Fruit fly (Drosophila melanogaster): ENCODE data around the gene CG6621.
A peak's percentile ranks its signal among the peaks of the same experiment; 100 is the strongest.

The CG6621 gene

DNA sequence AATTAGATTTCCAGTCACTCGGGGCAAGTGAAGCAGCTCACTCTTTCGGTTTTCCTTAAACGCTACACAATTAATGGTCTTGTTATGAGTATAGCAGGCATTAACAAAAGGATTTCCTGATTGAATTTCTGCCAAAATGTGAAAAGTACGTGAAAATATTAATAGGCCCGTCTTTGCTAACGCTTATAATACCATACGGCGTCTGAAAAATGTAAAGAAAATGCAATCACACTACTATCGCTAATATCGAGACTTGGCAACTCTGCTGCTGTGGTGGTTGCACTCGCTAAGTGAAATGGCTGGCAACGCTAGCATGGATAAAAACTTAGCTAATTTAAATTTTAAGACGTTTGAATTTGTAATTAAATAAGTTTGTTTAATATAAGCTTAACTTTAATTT, at the start of gene CG6621 (continued):
- no peak for TF ChIP-seq chinmo (GFP tag; IDR thresholded peaks at IDR 0.05; ENCODE audit: partially characterized antibody)
- TF ChIP-seq pros (GFP tag; optimal IDR thresholded peaks at IDR 0.05) = no peak
- no peak for TF ChIP-seq Dip3 (GFP tag; optimal IDR thresholded peaks at IDR 0.05)
- TF ChIP-seq stwl (tag; optimal IDR thresholded peaks at IDR 0.05) = peak; percentile 99
- TF ChIP-seq shn (GFP tag; optimal IDR thresholded peaks at IDR 0.05) = no peak
- peak; percentile 24 for TF ChIP-seq CG8290 (GFP tag; optimal IDR thresholded peaks at IDR 0.05)
- TF ChIP-seq CG8290 (tag; optimal IDR thresholded peaks at IDR 0.05) = peak in 1 of 2 experiments; percentile 62
- no peak for TF ChIP-seq esg (GFP tag; conservative IDR thresholded peaks at IDR 0.05)
- no peak for TF ChIP-seq psq (GFP tag; optimal IDR thresholded peaks at IDR 0.05)
- no peak for TF ChIP-seq CG9215 (GFP tag; IDR thresholded peaks at IDR 0.05)
- no peak for TF ChIP-seq lov (optimal IDR thresholded peaks at IDR 0.05)
- TF ChIP-seq lov (GFP tag; IDR thresholded peaks at IDR 0.05) = no peak
- no peak for TF ChIP-seq lmd (GFP tag; IDR thresholded peaks at IDR 0.05)
- TF ChIP-seq sima (GFP tag; optimal IDR thresholded peaks at IDR 0.05) = no peak
- no peak for TF ChIP-seq tgo (GFP tag; IDR thresholded peaks at IDR 0.05)
- no peak; the same call in 2 of the 3 replicates for TF ChIP-seq jigr1 (GFP tag; IDR thresholded peaks at IDR 0.05)
- no peak for TF ChIP-seq Aef1 (GFP tag; IDR thresholded peaks at IDR 0.05)
- TF ChIP-seq CG2120 (GFP tag; optimal IDR thresholded peaks at IDR 0.05) = peak; percentile 61
- TF ChIP-seq HLH4C (GFP tag; IDR thresholded peaks at IDR 0.05; ENCODE audit: partially characterized antibody) = 0 out of 3 replicates have a peak, but pooled peaks have one; percentile 36
- no peak for TF ChIP-seq CG17328 (GFP tag; IDR thresholded peaks at IDR 0.05)
- TF ChIP-seq CG11560 (tag; IDR thresholded peaks at IDR 0.05) = no peak
- TF ChIP-seq pan (optimal IDR thresholded peaks at IDR 0.05) = no peak
- no peak for TF ChIP-seq pan (GFP tag; optimal IDR thresholded peaks at IDR 0.05 in 1 of 2, IDR thresholded peaks at IDR 0.05 in 1 of 2)
- TF ChIP-seq gem (tag; optimal IDR thresholded peaks at IDR 0.05) = no peak
- TF ChIP-seq NC2α (GFP tag; optimal IDR thresholded peaks at IDR 0.05) = no peak
- TF ChIP-seq Dll (GFP tag; IDR thresholded peaks at IDR 0.05; ENCODE audit: partially characterized antibody) = peak; percentile 47; the same call in 1 of the 4 replicates
- no peak for TF ChIP-seq crc (GFP tag; optimal IDR thresholded peaks at IDR 0.05)
- no peak for TF ChIP-seq caup (GFP tag; optimal IDR thresholded peaks at IDR 0.05; ENCODE audit: severe bottlenecking)
- TF ChIP-seq gfzf (GFP tag; optimal IDR thresholded peaks at IDR 0.05) = peak; percentile 98
- no peak for TF ChIP-seq maf-S (GFP tag; optimal IDR thresholded peaks at IDR 0.05)
- peak; percentile 95 for TF ChIP-seq MBD-R2 (GFP tag; IDR thresholded peaks at IDR 0.05)
- TF ChIP-seq Bdp1 (GFP tag; optimal IDR thresholded peaks at IDR 0.05) = peak; percentile 44
- TF ChIP-seq Atf3 (GFP tag; optimal IDR thresholded peaks at IDR 0.05) = no peak
- TF ChIP-seq CG13287 (GFP tag; IDR thresholded peaks at IDR 0.05; ENCODE audit: partially characterized antibody) = peak; percentile 77
- peak; percentile 38 for TF ChIP-seq Abd-B (GFP tag; optimal IDR thresholded peaks at IDR 0.05)
- no peak for TF ChIP-seq chn (GFP tag; optimal IDR thresholded peaks at IDR 0.05)
- TF ChIP-seq HLHmδ (GFP tag; optimal IDR thresholded peaks at IDR 0.05) = no peak
- no peak for TF ChIP-seq tap (tag; optimal IDR thresholded peaks at IDR 0.05)
- TF ChIP-seq CG9876 (GFP tag; optimal IDR thresholded peaks at IDR 0.05) = no peak
- no peak for TF ChIP-seq CG8388 (GFP tag; optimal IDR thresholded peaks at IDR 0.05)
- TF ChIP-seq toy (GFP tag; IDR thresholded peaks at IDR 0.05) = no peak
- TF ChIP-seq dmrt11E (tag; optimal IDR thresholded peaks at IDR 0.05) = no peak
- no peak for TF ChIP-seq CG15011 (GFP tag; optimal IDR thresholded peaks at IDR 0.05)
- no peak for TF ChIP-seq chif (GFP tag; optimal IDR thresholded peaks at IDR 0.05)
- TF ChIP-seq CG10565 (GFP tag; optimal IDR thresholded peaks at IDR 0.05) = no peak
- no peak for TF ChIP-seq klu (GFP tag; IDR thresholded peaks at IDR 0.05)
- no peak for TF ChIP-seq Hr78 (GFP tag; optimal IDR thresholded peaks at IDR 0.05)
- no peak for TF ChIP-seq CG16863 (GFP tag; optimal IDR thresholded peaks at IDR 0.05)
- no peak for TF ChIP-seq ash1 (GFP tag; optimal IDR thresholded peaks at IDR 0.05)
- no peak for TF ChIP-seq usp (GFP tag; optimal IDR thresholded peaks at IDR 0.05)
- no peak for TF ChIP-seq exex (tag; optimal IDR thresholded peaks at IDR 0.05)
- TF ChIP-seq fd64A (GFP tag; optimal IDR thresholded peaks at IDR 0.05) = no peak
